Worm (Caenorhabditis elegans): ENCODE data around the gene srh-279.
A peak's percentile ranks its signal among the peaks of the same experiment; 100 is the strongest.

DNA sequence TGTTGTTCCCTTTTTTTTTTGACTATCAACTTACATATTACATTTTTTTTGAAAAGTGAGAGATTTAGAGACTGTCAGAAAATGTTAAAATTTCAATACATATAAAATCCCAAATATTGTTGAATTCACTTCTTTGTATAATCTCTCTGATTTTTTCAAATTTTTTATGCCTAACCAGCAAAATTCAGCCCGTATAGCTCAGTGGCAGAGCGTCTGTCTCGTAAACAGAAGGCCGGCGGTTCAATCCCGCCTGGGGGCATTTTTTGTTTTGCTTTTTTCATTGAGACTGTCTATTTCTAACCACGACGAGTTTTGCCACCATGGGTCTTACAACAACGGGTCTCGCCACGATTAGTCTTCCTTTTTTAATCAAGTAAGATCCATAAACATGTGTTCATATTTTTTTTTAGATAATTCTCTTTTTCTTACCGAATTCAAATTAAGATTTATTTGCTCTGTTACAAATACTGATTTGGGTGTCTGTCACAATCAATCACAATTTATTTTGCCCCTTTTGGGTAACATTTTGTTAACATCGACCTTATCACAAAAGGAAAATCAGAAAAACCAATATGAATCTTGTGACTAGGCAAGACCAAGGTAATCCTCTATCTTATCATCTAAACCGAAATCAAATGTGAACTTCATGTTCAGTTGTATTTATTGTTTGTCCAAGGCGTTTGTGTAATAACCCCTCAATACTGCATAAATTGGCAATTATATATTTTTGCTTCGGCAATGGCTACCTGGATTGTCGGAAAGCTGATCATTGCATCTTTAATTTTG lies 27.0 kb downstream of the srh-279 start, which contains the start of gene glc-1:
- TF ChIP-seq lin-35 (GFP tag; optimal IDR thresholded peaks at IDR 0.05) (peak in 1 of 2 experiments; percentile 9), unc-86 (tag; optimal IDR thresholded peaks at IDR 0.05) (no peak), nhr-28 (tag; optimal IDR thresholded peaks at IDR 0.05) (no peak), unc-62 (GFP tag; optimal IDR thresholded peaks at IDR 0.05) (no peak), nhr-77 (tag; optimal IDR thresholded peaks at IDR 0.05) (no peak), blmp-1 (tag; optimal IDR thresholded peaks at IDR 0.05) (peak; percentile 30), lin-39 (tag; optimal IDR thresholded peaks at IDR 0.05) (no peak)
